Worm (Caenorhabditis elegans) whole organism, L2 larva: ENCODE results near the gene K05F1.8.

Experiments used
- C34F6.9 ChIP-seq: fragments of 150-350 bp; optimal IDR thresholded peaks from 2 replicates; lab custom pipeline; 2014; ENCODE audit warnings: missing biosample characterization, missing genetic modification characterization
- F13H6.1 ChIP-seq: sonication (generic microtip); optimal IDR thresholded peaks from 2 replicates; lab custom pipeline; 2016; ENCODE audit warnings: missing genetic modification characterization, missing compliant biosample characterization
- aly-2 ChIP-seq: fragments of 150-350 bp; optimal IDR thresholded peaks from 2 replicates; lab custom pipeline; 2014; ENCODE audit warnings: missing biosample characterization, missing genetic modification characterization
- ama-1 ChIP-seq: fragments of 150-350 bp; optimal IDR thresholded peaks from 2 replicates; lab custom pipeline; 2018; ENCODE audit warnings: inconsistent platforms
- blmp-1 ChIP-seq: sonication (generic microtip); optimal IDR thresholded peaks from 2 replicates; lab custom pipeline; 2017; ENCODE audit warnings: missing genetic modification characterization, mild to moderate bottlenecking, missing compliant biosample characterization, antibody characterized with exemption, moderate library complexity; ENCODE audit not compliant: insufficient read depth
- crh-2 ChIP-seq: sonication (generic microtip); optimal IDR thresholded peaks from 2 replicates; lab custom pipeline; 2017; ENCODE audit warnings: missing biosample characterization, missing genetic modification characterization
- egl-27 ChIP-seq: sonication (generic microtip); optimal IDR thresholded peaks from 3 replicates; lab custom pipeline; 2017; ENCODE audit warnings: missing biosample characterization, missing genetic modification reagents, missing genetic modification characterization
- elt-1 ChIP-seq: fragments of 150-350 bp; optimal IDR thresholded peaks from 2 replicates; lab custom pipeline; 2014; ENCODE audit warnings: missing biosample characterization, missing genetic modification characterization
- fos-1 ChIP-seq: fragments of 150-350 bp; optimal IDR thresholded peaks from 2 replicates; lab custom pipeline; 2014; ENCODE audit warnings: missing biosample characterization, missing genetic modification characterization
- gmeb-1 ChIP-seq: fragments of 150-350 bp; optimal IDR thresholded peaks from 2 replicates; lab custom pipeline; 2014; ENCODE audit warnings: missing biosample characterization, missing genetic modification characterization
- lin-11 ChIP-seq: fragments of 150-350 bp; sonication (generic microtip); optimal IDR thresholded peaks from 2 replicates; lab custom pipeline; 2014; ENCODE audit warnings: missing biosample characterization, missing genetic modification characterization, inconsistent platforms, mixed read lengths
- lsy-2 ChIP-seq, 2 experiments: fragments of 150-350 bp in 1 of 2; sonication (generic microtip) in 1 of 2; optimal IDR thresholded peaks; 2 replicates each; lab custom pipeline; 2014 to 2017; ENCODE audit warnings: missing biosample characterization in 2 of 2, missing genetic modification characterization in 2 of 2
- mbf-1 ChIP-seq: sonication (generic microtip); optimal IDR thresholded peaks from 2 replicates; lab custom pipeline; 2017; ENCODE audit warnings: missing biosample characterization, missing genetic modification characterization
- nhr-10 ChIP-seq: sonication (generic microtip); optimal IDR thresholded peaks from 2 replicates; lab custom pipeline; 2017; ENCODE audit warnings: missing biosample characterization, missing genetic modification characterization
- nhr-129 ChIP-seq: fragments of 150-350 bp; optimal IDR thresholded peaks from 2 replicates; lab custom pipeline; 2014; ENCODE audit warnings: missing biosample characterization, missing genetic modification characterization
- nhr-21 ChIP-seq: fragments of 150-350 bp; optimal IDR thresholded peaks from 2 replicates; lab custom pipeline; 2014; ENCODE audit warnings: missing biosample characterization, missing genetic modification characterization
- nhr-25 ChIP-seq: fragments of 150-350 bp; sonication (generic microtip); optimal IDR thresholded peaks from 3 replicates; lab custom pipeline; 2014; ENCODE audit warnings: missing biosample characterization, missing genetic modification characterization
- nhr-6 ChIP-seq: fragments of 150-350 bp; optimal IDR thresholded peaks from 2 replicates; lab custom pipeline; 2014; ENCODE audit warnings: missing biosample characterization, missing genetic modification characterization
- sem-4 ChIP-seq: fragments of 150-350 bp; optimal IDR thresholded peaks from 2 replicates; lab custom pipeline; 2014; ENCODE audit warnings: missing biosample characterization, missing genetic modification reagents, missing genetic modification characterization
- sma-3 ChIP-seq: sonication (generic microtip); optimal IDR thresholded peaks from 2 replicates; lab custom pipeline; 2016; ENCODE audit warnings: missing genetic modification reagents, missing genetic modification characterization, missing compliant biosample characterization
- sma-9 ChIP-seq, 2 experiments: fragments of 150-350 bp in 1 of 2; sonication (generic microtip) in 1 of 2; optimal IDR thresholded peaks; 2 replicates each; lab custom pipeline; 2014 to 2016; ENCODE audit warnings: missing genetic modification characterization in 2 of 2, mild to moderate bottlenecking in 1 of 2, missing biosample characterization in 1 of 2, missing compliant biosample characterization in 1 of 2, missing genetic modification reagents in 1 of 2, moderate library complexity in 1 of 2
- snpc-4 ChIP-seq: fragments of 150-350 bp; optimal IDR thresholded peaks from 2 replicates; lab custom pipeline; 2014; ENCODE audit warnings: missing biosample characterization, missing genetic modification characterization
- unc-39 ChIP-seq: fragments of 150-350 bp; optimal IDR thresholded peaks from 2 replicates; lab custom pipeline; 2014; ENCODE audit warnings: missing biosample characterization, missing genetic modification characterization
- unc-55 ChIP-seq: fragments of 150-350 bp; sonication (generic microtip); optimal IDR thresholded peaks from 3 replicates; lab custom pipeline; 2014; ENCODE audit warnings: missing biosample characterization, missing genetic modification reagents, missing genetic modification characterization
- unc-62 ChIP-seq: fragments of 150-350 bp; optimal IDR thresholded peaks from 2 replicates; lab custom pipeline; 2014; ENCODE audit warnings: missing biosample characterization, missing genetic modification reagents, missing genetic modification characterization
- zag-1 ChIP-seq: fragments of 150-350 bp; optimal IDR thresholded peaks from 2 replicates; lab custom pipeline; 2014; ENCODE audit warnings: missing biosample characterization, missing genetic modification characterization
- ztf-1 ChIP-seq: fragments of 200-800 bp; sonication (Bioruptor generic); conservative IDR thresholded peaks from 2 replicates; pipeline ENCODE4 v1.3.6; 2022; ENCODE audit warnings: missing genetic modification characterization, missing compliant biosample characterization
- ztf-11 ChIP-seq: sonication (generic microtip); optimal IDR thresholded peaks from 2 replicates; lab custom pipeline; 2017; ENCODE audit warnings: missing biosample characterization, missing genetic modification characterization

Gene K05F1.8

DNA sequence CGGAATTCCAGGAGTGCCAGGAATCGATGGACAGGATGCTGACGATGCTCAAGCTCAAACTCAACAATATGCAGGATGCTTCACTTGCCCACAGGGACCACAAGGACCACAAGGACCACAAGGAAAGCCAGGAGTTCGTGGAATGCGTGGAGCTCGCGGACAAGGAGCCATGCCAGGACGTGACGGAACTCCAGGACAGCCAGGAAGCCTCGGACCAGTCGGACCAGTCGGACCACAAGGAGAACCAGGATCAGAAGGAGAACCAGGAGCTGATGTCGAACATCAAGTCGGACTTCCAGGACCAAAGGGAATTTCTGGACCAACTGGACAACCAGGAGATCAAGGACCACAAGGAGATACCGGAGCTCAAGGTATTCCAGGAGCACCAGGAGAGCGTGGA, 31.9 kb upstream of the K05F1.8 start:
- no peak for TF ChIP-seq nhr-6 (tag; lab: Kevin White, UChicago)
- TF ChIP-seq sem-4 = no peak
- no peak for TF ChIP-seq unc-39 (tag; lab: Kevin White, UChicago)
- no peak for TF ChIP-seq nhr-21
- TF ChIP-seq F13H6.1 (tag; lab: Kevin White, UChicago) = no peak
- TF ChIP-seq sma-9 (GFP tag; optimal IDR thresholded peaks at IDR 0.05; lab: Kevin White, UChicago) = no peak
- no peak for TF ChIP-seq sma-9 (tag; optimal IDR thresholded peaks at IDR 0.05; lab: Kevin White, UChicago)
- TF ChIP-seq nhr-25 (tag; lab: Kevin White, UChicago) = no peak

DNA sequence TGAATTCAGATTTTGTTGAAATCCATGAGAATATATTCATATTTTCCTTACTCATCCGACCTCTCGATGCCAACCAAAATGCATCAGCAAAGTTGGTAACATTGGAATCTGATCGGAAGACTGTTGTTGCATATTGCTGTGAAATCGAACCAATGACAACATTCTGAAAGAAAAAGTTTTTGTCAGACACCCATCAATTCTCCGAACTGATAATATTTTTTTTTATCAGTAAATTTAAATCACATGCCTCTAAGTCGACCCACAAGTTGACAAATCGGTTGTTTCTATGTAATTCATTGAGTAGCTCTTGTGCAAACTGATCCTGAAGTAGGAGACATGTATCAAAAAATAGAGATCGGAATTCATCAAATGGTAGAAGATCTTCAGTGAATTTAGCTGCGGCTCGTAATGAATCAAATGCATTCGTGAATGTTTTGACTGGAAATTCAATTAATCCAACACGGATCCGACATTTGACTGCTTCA, 30.5 kb upstream of the K05F1.8 start, which contains the start of gene col-74:
TSS of gene col-74 (plus strand) at position 435 of the 485 bp plus-strand sequence.
- TF ChIP-seq aly-2 = no peak
- no peak for TF ChIP-seq nhr-21
- no peak for TF ChIP-seq egl-27 (tag; lab: Kevin White, UChicago)
- TF ChIP-seq fos-1 (tag; lab: Kevin White, UChicago) = peak; percentile 47
- TF ChIP-seq ztf-11 (tag; lab: Kevin White, UChicago) = no peak

DNA sequence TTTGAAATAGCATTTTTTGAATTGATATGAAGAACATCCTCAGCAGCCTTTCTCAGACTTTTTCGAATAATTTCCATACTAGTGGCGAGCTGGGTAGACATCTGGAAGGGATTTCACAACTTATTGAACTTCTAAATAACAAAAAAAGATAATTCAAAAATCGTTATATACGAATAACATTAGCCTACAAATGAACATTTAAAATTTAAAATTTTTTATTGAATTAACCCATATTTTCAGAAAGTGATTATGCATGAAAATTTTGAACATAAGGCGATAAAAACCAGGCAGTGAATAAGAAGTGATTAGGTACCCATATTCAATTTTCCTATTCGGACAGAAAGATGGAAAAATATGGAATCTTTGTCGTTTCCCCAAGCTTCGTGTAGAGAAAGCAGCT, 29.0 kb upstream of the K05F1.8 start, which contains the start of gene ZK1248.11:
TSS of gene ZK1248.11 (minus strand) at position 101 of the 400 bp plus-strand sequence.
- no peak for TF ChIP-seq nhr-21
- no peak for TF ChIP-seq ama-1 (lab: Kevin White, UChicago)

DNA sequence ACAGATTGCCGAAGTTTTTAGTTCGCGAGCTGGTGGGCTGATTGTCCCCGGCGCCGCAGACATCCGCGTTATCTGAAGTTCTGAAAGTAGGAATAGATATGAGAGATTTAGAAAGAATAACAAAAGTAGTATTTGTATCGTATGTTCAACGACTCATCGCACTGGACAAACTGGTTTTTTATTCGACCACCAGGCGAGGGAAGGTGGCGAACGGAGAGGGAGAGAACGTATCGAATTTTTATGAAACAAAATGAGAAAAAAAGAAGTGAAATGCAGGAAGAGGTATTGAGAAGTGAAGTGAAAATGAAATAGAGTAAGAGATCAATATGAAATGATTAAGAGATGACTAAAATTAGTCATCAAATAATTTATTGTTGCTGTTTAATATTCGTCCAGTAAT, 27.9 kb upstream of the K05F1.8 start, which contains the start of gene tbc-2:
TSS of gene tbc-2 (minus strand) at position 80 of the 400 bp plus-strand sequence.
- TF ChIP-seq unc-55 (GFP tag; lab: Kevin White, UChicago) = no peak
- TF ChIP-seq egl-27 (tag; lab: Kevin White, UChicago) = no peak
- TF ChIP-seq blmp-1 = peak; percentile 26
- TF ChIP-seq sma-3 (GFP tag; lab: Kevin White, UChicago) = peak; percentile 8
- TF ChIP-seq, all 48 proteins: peak for 2

DNA sequence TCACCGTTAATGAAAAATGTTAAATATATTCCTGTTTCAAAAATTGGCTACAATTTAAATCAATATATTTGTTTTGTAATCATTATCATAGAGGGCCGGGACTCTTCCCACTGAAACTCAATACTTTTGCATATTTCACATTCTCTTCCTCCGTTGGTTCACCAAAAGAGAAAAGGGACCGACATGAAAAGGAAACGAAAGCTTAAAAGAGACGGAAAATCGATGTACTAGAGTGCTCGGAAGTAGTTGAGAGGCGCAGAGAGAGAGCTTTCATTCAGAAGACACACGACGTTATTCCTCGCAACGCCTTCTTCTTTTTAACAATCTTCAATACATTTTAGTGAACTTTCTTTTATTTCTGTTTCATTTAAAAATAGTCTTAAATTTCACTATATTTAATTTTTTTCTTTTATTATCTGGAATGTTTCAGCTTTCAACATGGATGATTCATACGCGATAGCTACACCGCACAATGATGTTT, 20.9 kb upstream of the K05F1.8 start, which contains the start of gene ehs-1:
TSS of gene ehs-1 (plus strand) at position 431 of the 481 bp plus-strand sequence.
- TF ChIP-seq nhr-6 (tag; lab: Kevin White, UChicago) = no peak
- TF ChIP-seq ztf-1 (GFP tag; lab: Robert Waterston, UW) = no peak
- peak; percentile 40 for TF ChIP-seq unc-55 (GFP tag; lab: Kevin White, UChicago)
- peak; percentile 24 for TF ChIP-seq C34F6.9 (tag; lab: Kevin White, UChicago)
- TF ChIP-seq crh-2 (tag; lab: Kevin White, UChicago) = peak; percentile 36
- peak in 1 of 2 experiments; percentile 31 for TF ChIP-seq lsy-2 (tag; optimal IDR thresholded peaks at IDR 0.05; lab: Kevin White, UChicago)
- no peak for TF ChIP-seq unc-62 (GFP tag; lab: Kevin White, UChicago)
- TF ChIP-seq zag-1 (tag; lab: Kevin White, UChicago) = no peak
- TF ChIP-seq nhr-129 (tag; lab: Kevin White, UChicago) = peak; percentile 5
- TF ChIP-seq, all 48 proteins: peak for 5

DNA sequence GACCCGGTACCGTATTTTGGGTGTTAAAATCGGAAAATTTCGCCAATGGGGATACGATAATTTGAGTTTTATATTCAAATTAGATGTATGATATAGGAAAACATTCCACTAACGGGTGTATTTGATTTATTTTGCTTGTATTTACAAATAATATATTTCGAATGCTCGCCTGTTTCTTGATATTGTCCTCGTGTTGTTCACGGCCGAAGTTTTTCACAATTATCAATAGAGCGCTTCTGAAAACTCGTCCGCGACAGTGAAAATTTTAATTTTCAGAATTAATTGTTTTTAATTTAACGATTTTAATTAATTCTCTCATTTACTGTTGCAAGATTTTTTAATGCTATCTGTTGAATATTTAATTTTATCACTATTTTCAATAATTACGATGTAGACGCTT, 20.2 kb upstream of the K05F1.8 start:
- peak; percentile 16 for TF ChIP-seq sma-3 (GFP tag; lab: Kevin White, UChicago)
- no peak for TF ChIP-seq snpc-4 (tag; lab: Kevin White, UChicago)
- TF ChIP-seq egl-27 (tag; lab: Kevin White, UChicago) = no peak
- no peak for TF ChIP-seq elt-1
- no peak for TF ChIP-seq nhr-25 (tag; lab: Kevin White, UChicago)
- TF ChIP-seq lsy-2 (tag; optimal IDR thresholded peaks at IDR 0.05; lab: Kevin White, UChicago) = no peak
- TF ChIP-seq lin-11 = no peak
- TF ChIP-seq C34F6.9 (tag; lab: Kevin White, UChicago) = no peak
- no peak for TF ChIP-seq gmeb-1 (tag; lab: Kevin White, UChicago)
- no peak for TF ChIP-seq ama-1 (lab: Kevin White, UChicago)
- no peak for TF ChIP-seq mbf-1 (tag; lab: Kevin White, UChicago)
- peak; percentile 71 for TF ChIP-seq unc-55 (GFP tag; lab: Kevin White, UChicago)
- peak; percentile 12 for TF ChIP-seq sma-9 (GFP tag; optimal IDR thresholded peaks at IDR 0.05; lab: Kevin White, UChicago)
- no peak for TF ChIP-seq sma-9 (tag; optimal IDR thresholded peaks at IDR 0.05; lab: Kevin White, UChicago)
- TF ChIP-seq aly-2 = no peak
- TF ChIP-seq fos-1 (tag; lab: Kevin White, UChicago) = no peak
- no peak for TF ChIP-seq nhr-10 (tag; lab: Kevin White, UChicago)
